Worm (Caenorhabditis elegans) whole organism, L3 larva: ENCODE data around the gene C16C8.25.

Source experiments
- R02D3.7 ChIP-seq: fragments of 150-350 bp; optimal IDR thresholded peaks from 2 replicates; lab custom pipeline; 2014; ENCODE audit warnings: missing biosample characterization, missing genetic modification characterization
- aly-2 ChIP-seq: fragments of 150-350 bp; optimal IDR thresholded peaks from 2 replicates; lab custom pipeline; 2014; ENCODE audit warnings: missing biosample characterization, missing genetic modification characterization
- ceh-16 ChIP-seq: sonication (generic microtip); optimal IDR thresholded peaks from 2 replicates; lab custom pipeline; 2017; ENCODE audit warnings: missing biosample characterization, missing genetic modification characterization
- ceh-28 ChIP-seq: fragments of 150-350 bp; optimal IDR thresholded peaks from 2 replicates; lab custom pipeline; 2014; ENCODE audit warnings: missing biosample characterization, missing genetic modification reagents, missing genetic modification characterization
- ceh-82 ChIP-seq: fragments of 150-350 bp; optimal IDR thresholded peaks from 2 replicates; lab custom pipeline; 2014; ENCODE audit warnings: missing biosample characterization, missing genetic modification characterization
- daf-12 ChIP-seq: fragments of 150-350 bp; optimal IDR thresholded peaks from 2 replicates; lab custom pipeline; 2014; ENCODE audit warnings: missing biosample characterization, missing genetic modification reagents, missing genetic modification characterization
- egl-27 ChIP-seq: sonication (generic microtip); optimal IDR thresholded peaks from 4 replicates; lab custom pipeline; 2017; ENCODE audit warnings: missing biosample characterization, missing genetic modification reagents, missing genetic modification characterization
- egl-5 ChIP-seq: fragments of 150-350 bp; optimal IDR thresholded peaks from 2 replicates; lab custom pipeline; 2017; ENCODE audit warnings: missing biosample characterization, missing genetic modification reagents, missing genetic modification characterization, inconsistent platforms
- elt-1 ChIP-seq: fragments of 150-350 bp; optimal IDR thresholded peaks from 2 replicates; lab custom pipeline; 2014; ENCODE audit warnings: missing biosample characterization, missing genetic modification characterization
- elt-2 ChIP-seq: sonication (generic microtip); optimal IDR thresholded peaks from 2 replicates; lab custom pipeline; 2016; ENCODE audit warnings: missing genetic modification reagents, mild to moderate bottlenecking, missing genetic modification characterization, missing compliant biosample characterization
- fkh-10 ChIP-seq: sonication (generic microtip); optimal IDR thresholded peaks from 2 replicates; lab custom pipeline; 2017; ENCODE audit warnings: missing biosample characterization, missing genetic modification reagents, missing genetic modification characterization
- fos-1 ChIP-seq: fragments of 150-350 bp; optimal IDR thresholded peaks from 2 replicates; lab custom pipeline; 2014; ENCODE audit warnings: missing biosample characterization, missing genetic modification characterization
- hmg-11 ChIP-seq: sonication (generic microtip); optimal IDR thresholded peaks from 2 replicates; lab custom pipeline; 2016; ENCODE audit warnings: missing genetic modification characterization, missing compliant biosample characterization
- jun-1 ChIP-seq: fragments of 150-350 bp; optimal IDR thresholded peaks from 2 replicates; lab custom pipeline; 2014; ENCODE audit warnings: missing biosample characterization, missing genetic modification reagents, missing genetic modification characterization
- lin-39 ChIP-seq: fragments of 150-350 bp; optimal IDR thresholded peaks from 2 replicates; lab custom pipeline; 2018; ENCODE audit warnings: missing biosample characterization, missing genetic modification reagents, missing genetic modification characterization
- mdl-1 ChIP-seq: fragments of 150-350 bp; optimal IDR thresholded peaks from 2 replicates; lab custom pipeline; 2014; ENCODE audit warnings: missing biosample characterization, missing genetic modification characterization
- nfya-1 ChIP-seq: sonication (generic microtip); optimal IDR thresholded peaks from 2 replicates; lab custom pipeline; 2017; ENCODE audit warnings: missing genetic modification characterization, mild to moderate bottlenecking, missing compliant biosample characterization, antibody characterized with exemption, moderate library complexity; ENCODE audit not compliant: insufficient read depth
- nhr-11 ChIP-seq: fragments of 150-350 bp; optimal IDR thresholded peaks from 2 replicates; lab custom pipeline; 2014; ENCODE audit warnings: missing biosample characterization, missing genetic modification characterization
- nhr-12 ChIP-seq: fragments of 150-350 bp; optimal IDR thresholded peaks from 2 replicates; lab custom pipeline; 2014; ENCODE audit warnings: missing biosample characterization, missing genetic modification characterization
- nhr-25 ChIP-seq: sonication (generic microtip); optimal IDR thresholded peaks from 2 replicates; lab custom pipeline; 2017; ENCODE audit warnings: missing biosample characterization, missing genetic modification characterization
- nhr-28 ChIP-seq: fragments of 150-350 bp; optimal IDR thresholded peaks from 2 replicates; lab custom pipeline; 2014; ENCODE audit warnings: missing biosample characterization, missing genetic modification characterization
- nhr-43 ChIP-seq: sonication (generic microtip); optimal IDR thresholded peaks from 2 replicates; lab custom pipeline; 2016; ENCODE audit warnings: mild to moderate bottlenecking, missing genetic modification characterization, missing compliant biosample characterization; ENCODE audit not compliant: poor library complexity, severe bottlenecking
- nhr-67 ChIP-seq: fragments of 150-350 bp; optimal IDR thresholded peaks from 2 replicates; lab custom pipeline; 2014; ENCODE audit warnings: missing biosample characterization, missing genetic modification characterization
- nhr-76 ChIP-seq: fragments of 150-350 bp; sonication (generic microtip); optimal IDR thresholded peaks from 5 replicates; lab custom pipeline; 2014; ENCODE audit warnings: missing biosample characterization, missing genetic modification characterization
- nhr-77 ChIP-seq: fragments of 150-350 bp; optimal IDR thresholded peaks from 2 replicates; lab custom pipeline; 2014; ENCODE audit warnings: missing biosample characterization, missing genetic modification characterization
- pha-4 ChIP-seq: fragments of 150-350 bp; optimal IDR thresholded peaks from 2 replicates; lab custom pipeline; 2014; ENCODE audit warnings: missing biosample characterization, missing genetic modification reagents, missing genetic modification characterization
- sea-2 ChIP-seq: fragments of 150-350 bp; sonication (generic microtip); optimal IDR thresholded peaks from 4 replicates; lab custom pipeline; 2014; ENCODE audit warnings: missing biosample characterization, missing genetic modification reagents, missing genetic modification characterization
- skn-1 ChIP-seq: fragments of 150-350 bp; optimal IDR thresholded peaks from 2 replicates; lab custom pipeline; 2014; ENCODE audit warnings: missing biosample characterization, missing genetic modification characterization
- snpc-4 ChIP-seq: fragments of 150-350 bp; optimal IDR thresholded peaks from 2 replicates; lab custom pipeline; 2014; ENCODE audit warnings: missing biosample characterization, missing genetic modification characterization
- tbx-2 ChIP-seq: sonication (generic microtip); optimal IDR thresholded peaks from 2 replicates; lab custom pipeline; 2016; ENCODE audit warnings: mild to moderate bottlenecking, missing genetic modification characterization, missing compliant biosample characterization
- unc-39 ChIP-seq: sonication (generic microtip); optimal IDR thresholded peaks from 4 replicates; lab custom pipeline; 2017; ENCODE audit warnings: missing biosample characterization, missing genetic modification characterization
- unc-62 ChIP-seq: fragments of 150-350 bp; sonication (generic microtip); optimal IDR thresholded peaks from 4 replicates; lab custom pipeline; 2014; ENCODE audit warnings: missing biosample characterization, missing genetic modification reagents, missing genetic modification characterization
- zag-1 ChIP-seq: fragments of 150-350 bp; optimal IDR thresholded peaks from 2 replicates; lab custom pipeline; 2014; ENCODE audit warnings: missing biosample characterization, missing genetic modification characterization
- ztf-4 ChIP-seq: fragments of 150-350 bp; optimal IDR thresholded peaks from 2 replicates; lab custom pipeline; 2014; ENCODE audit warnings: missing biosample characterization, missing genetic modification characterization

The C16C8.25 gene

ce11 chrII:3422938-3423337 is 26.1 kb upstream of the C16C8.25 start:
- no peak for TF ChIP-seq egl-27 (tag; lab: Kevin White, UChicago)
- no peak for TF ChIP-seq tbx-2 (tag; lab: Kevin White, UChicago)
- no peak for TF ChIP-seq hmg-11 (tag; lab: Kevin White, UChicago)
- TF ChIP-seq nhr-12 (tag; lab: Kevin White, UChicago) = no peak
- TF ChIP-seq nhr-43 (tag; lab: Kevin White, UChicago) = no peak
- no peak for TF ChIP-seq nhr-77 (tag; lab: Kevin White, UChicago)
- no peak for TF ChIP-seq egl-5 (tag; lab: Kevin White, UChicago)
- no peak for TF ChIP-seq fkh-10 (GFP tag; lab: Kevin White, UChicago)
- TF ChIP-seq elt-1 (tag; lab: Kevin White, UChicago) = no peak
- no peak for TF ChIP-seq lin-39 (tag; lab: Kevin White, UChicago)
- TF ChIP-seq jun-1 (tag; lab: Kevin White, UChicago) = no peak
- no peak for TF ChIP-seq ceh-82 (tag; lab: Kevin White, UChicago)
- TF ChIP-seq ceh-28 (tag; lab: Kevin White, UChicago) = no peak
- TF ChIP-seq elt-2 (tag; lab: Kevin White, UChicago) = no peak
- no peak for TF ChIP-seq skn-1 (tag; lab: Kevin White, UChicago)
- TF ChIP-seq daf-12 (tag; lab: Kevin White, UChicago) = no peak

- TF ChIP-seq aly-2 (tag; lab: Kevin White, UChicago) (no peak), nhr-43 (tag; lab: Kevin White, UChicago) (no peak), egl-5 (tag; lab: Kevin White, UChicago) (no peak), nhr-12 (tag; lab: Kevin White, UChicago) (no peak), egl-27 (tag; lab: Kevin White, UChicago) (no peak), mdl-1 (no peak), nhr-76 (tag; lab: Kevin White, UChicago) (no peak), ceh-28 (tag; lab: Kevin White, UChicago) (no peak), jun-1 (tag; lab: Kevin White, UChicago) (no peak), skn-1 (tag; lab: Kevin White, UChicago) (no peak), nhr-25 (tag; lab: Kevin White, UChicago) (no peak), fkh-10 (GFP tag; lab: Kevin White, UChicago) (no peak)
Measured at ce11 chrII:3425433-3425832, 23.6 kb upstream of the C16C8.25 start, which contains the start of gene nep-11. TSS of gene nep-11 (minus strand) at chrII:3425533.

ce11 chrII:3428158-3428704 is 20.8 kb upstream of the C16C8.25 start:
- TF ChIP-seq egl-5 (tag; lab: Kevin White, UChicago) = no peak
- no peak for TF ChIP-seq nhr-76 (tag; lab: Kevin White, UChicago)
- no peak for TF ChIP-seq nhr-28 (tag; lab: Kevin White, UChicago)
- no peak for TF ChIP-seq elt-2 (tag; lab: Kevin White, UChicago)
- no peak for TF ChIP-seq nhr-11
- peak; percentile 3 for TF ChIP-seq fkh-10 (GFP tag; lab: Kevin White, UChicago)
- TF ChIP-seq tbx-2 (tag; lab: Kevin White, UChicago) = no peak
- peak; percentile 60 for TF ChIP-seq nfya-1 (tag; lab: Kevin White, UChicago)
- TF ChIP-seq pha-4 = no peak
- TF ChIP-seq hmg-11 (tag; lab: Kevin White, UChicago) = peak; percentile 66
- TF ChIP-seq unc-62 (GFP tag; lab: Kevin White, UChicago) = no peak
- peak; percentile 72 for TF ChIP-seq lin-39 (tag; lab: Kevin White, UChicago)
- peak; percentile 20 for TF ChIP-seq sea-2 (GFP tag; lab: Kevin White, UChicago)
- TF ChIP-seq mdl-1 = no peak
- TF ChIP-seq nhr-25 (tag; lab: Kevin White, UChicago) = no peak
- no peak for TF ChIP-seq nhr-77 (tag; lab: Kevin White, UChicago)
- no peak for TF ChIP-seq daf-12 (tag; lab: Kevin White, UChicago)
- TF ChIP-seq R02D3.7 (tag; lab: Kevin White, UChicago) = no peak
- TF ChIP-seq snpc-4 = peak; percentile 19
- no peak for TF ChIP-seq unc-39 (tag; lab: Kevin White, UChicago)
- no peak for TF ChIP-seq zag-1 (tag; lab: Kevin White, UChicago)

DNA sequence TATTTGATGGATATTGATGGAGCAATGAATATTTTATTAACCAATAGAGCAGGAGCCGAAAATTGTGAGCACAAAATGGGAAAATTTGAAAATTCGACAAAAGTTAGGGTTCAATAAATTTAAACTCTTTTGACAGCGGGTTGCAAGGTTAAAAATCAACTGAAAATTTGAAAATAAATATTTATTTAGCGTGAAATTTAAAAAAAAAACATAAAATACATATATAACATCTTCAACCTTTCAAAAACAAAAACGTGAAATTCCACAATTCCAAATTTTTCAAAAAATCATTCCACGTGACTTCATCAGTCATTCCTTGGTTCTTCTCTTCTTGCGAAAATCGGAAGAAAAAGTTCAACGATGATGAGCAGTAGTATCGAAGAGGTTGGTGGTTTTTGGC is 19.6 kb upstream of the C16C8.25 start, which contains the start of gene C16C8.18:
Gene C16C8.18, plus strand, starts transcription at position 301 of the 400 bp plus-strand sequence.
- TF ChIP-seq ztf-4 (no peak), fos-1 (no peak), nhr-67 (tag; lab: Kevin White, UChicago) (no peak), unc-39 (tag; lab: Kevin White, UChicago) (no peak), sea-2 (GFP tag; lab: Kevin White, UChicago) (no peak), hmg-11 (tag; lab: Kevin White, UChicago) (no peak), tbx-2 (tag; lab: Kevin White, UChicago) (no peak), ceh-16 (no peak), lin-39 (tag; lab: Kevin White, UChicago) (no peak), ceh-28 (tag; lab: Kevin White, UChicago) (no peak), nhr-77 (tag; lab: Kevin White, UChicago) (no peak), aly-2 (tag; lab: Kevin White, UChicago) (no peak)
